Worm (Caenorhabditis elegans) whole organism, late embryonic: ENCODE data around the gene C25D7.16.

Source experiments
- C08G9.2 ChIP-seq: sonication (generic microtip); optimal IDR thresholded peaks from 2 replicates; lab custom pipeline; 2016; ENCODE audit warnings: mild to moderate bottlenecking, missing genetic modification characterization, moderate library complexity, missing compliant biosample characterization
- C38D4.7 ChIP-seq: fragments of 200-800 bp; sonication (Bioruptor generic); optimal IDR thresholded peaks from 2 replicates; lab custom pipeline; 2018; ENCODE audit warnings: mild to moderate bottlenecking, missing genetic modification characterization, moderate library complexity, missing compliant biosample characterization
- F13H6.1 ChIP-seq: sonication (generic microtip); optimal IDR thresholded peaks from 2 replicates; lab custom pipeline; 2016; ENCODE audit warnings: missing genetic modification characterization, missing compliant biosample characterization
- K02D7.2 ChIP-seq: sonication (generic microtip); optimal IDR thresholded peaks from 2 replicates; lab custom pipeline; 2017; ENCODE audit warnings: mild to moderate bottlenecking, missing genetic modification characterization, missing compliant biosample characterization
- K09A11.1 ChIP-seq: sonication (generic microtip); optimal IDR thresholded peaks from 2 replicates; lab custom pipeline; 2017; ENCODE audit warnings: antibody characterized with exemption, mild to moderate bottlenecking, missing genetic modification characterization, missing compliant biosample characterization; ENCODE audit not compliant: insufficient read depth
- T23F11.4 ChIP-seq: fragments of 200-800 bp; sonication (Bioruptor generic); optimal IDR thresholded peaks from 2 replicates; lab custom pipeline; 2018; ENCODE audit warnings: mild to moderate bottlenecking, missing genetic modification characterization, missing compliant biosample characterization
- Y22D7AL.16 ChIP-seq: sonication (generic microtip); optimal IDR thresholded peaks from 2 replicates; lab custom pipeline; 2016; ENCODE audit warnings: missing genetic modification characterization, missing compliant biosample characterization
- ahr-1 ChIP-seq: sonication (generic microtip); optimal IDR thresholded peaks from 2 replicates; lab custom pipeline; 2016; ENCODE audit warnings: missing genetic modification characterization, missing compliant biosample characterization
- ama-1 ChIP-seq: fragments of 150-350 bp; optimal IDR thresholded peaks from 2 replicates; lab custom pipeline; 2014
- ceh-14 ChIP-seq: sonication (generic microtip); optimal IDR thresholded peaks from 2 replicates; lab custom pipeline; 2016; ENCODE audit warnings: missing genotype, missing genetic modification characterization, missing compliant biosample characterization
- ceh-18 ChIP-seq: sonication (generic microtip); optimal IDR thresholded peaks from 2 replicates; lab custom pipeline; 2016; ENCODE audit warnings: missing genetic modification characterization, missing compliant biosample characterization
- ceh-31 ChIP-seq: sonication (generic microtip); optimal IDR thresholded peaks from 2 replicates; lab custom pipeline; 2016; ENCODE audit warnings: missing genetic modification characterization, missing compliant biosample characterization
- ceh-6 ChIP-seq: fragments of 200-800 bp; sonication (Bioruptor generic); optimal IDR thresholded peaks from 2 replicates; lab custom pipeline; 2018; ENCODE audit warnings: mild to moderate bottlenecking, missing genetic modification characterization, missing compliant biosample characterization
- ceh-9 ChIP-seq: sonication (generic microtip); optimal IDR thresholded peaks from 2 replicates; lab custom pipeline; 2016; ENCODE audit warnings: mild to moderate bottlenecking, missing genetic modification characterization, inconsistent platforms, missing compliant biosample characterization
- che-1 ChIP-seq: sonication (generic microtip); optimal IDR thresholded peaks from 2 replicates; lab custom pipeline; 2016; ENCODE audit warnings: mild to moderate bottlenecking, missing genetic modification characterization, missing compliant biosample characterization
- dmd-4 ChIP-seq: sonication (generic microtip); optimal IDR thresholded peaks from 2 replicates; lab custom pipeline; 2016; ENCODE audit warnings: borderline replicate concordance, missing genetic modification characterization, missing compliant biosample characterization
- dve-1 ChIP-seq: sonication (generic microtip); optimal IDR thresholded peaks from 2 replicates; lab custom pipeline; 2017; ENCODE audit warnings: antibody characterized with exemption, mild to moderate bottlenecking, missing genetic modification characterization, missing compliant biosample characterization
- elt-2 ChIP-seq: sonication (generic microtip); optimal IDR thresholded peaks from 2 replicates; lab custom pipeline; 2016; ENCODE audit warnings: missing genetic modification reagents, missing genetic modification characterization, missing compliant biosample characterization
- elt-4 ChIP-seq: sonication (generic microtip); optimal IDR thresholded peaks from 2 replicates; lab custom pipeline; 2016; ENCODE audit warnings: missing genetic modification characterization, missing compliant biosample characterization
- ets-4 ChIP-seq: sonication (generic microtip); optimal IDR thresholded peaks from 2 replicates; lab custom pipeline; 2016; ENCODE audit warnings: missing genetic modification characterization, missing compliant biosample characterization
- fkh-6 ChIP-seq: sonication (generic microtip); optimal IDR thresholded peaks from 2 replicates; lab custom pipeline; 2016; ENCODE audit warnings: missing genetic modification characterization, missing compliant biosample characterization
- hlh-13 ChIP-seq: fragments of 200-800 bp; sonication (Bioruptor generic); optimal IDR thresholded peaks from 2 replicates; lab custom pipeline; 2018; ENCODE audit warnings: mild to moderate bottlenecking, missing genetic modification characterization, missing compliant biosample characterization
- hlh-30 ChIP-seq: sonication (generic microtip); optimal IDR thresholded peaks from 2 replicates; lab custom pipeline; 2017; ENCODE audit warnings: antibody characterized with exemption, missing genetic modification characterization, missing compliant biosample characterization; ENCODE audit not compliant: insufficient read depth
- hlh-6 ChIP-seq: sonication (generic microtip); optimal IDR thresholded peaks from 2 replicates; lab custom pipeline; 2016; ENCODE audit warnings: missing genotype, missing genetic modification characterization, missing compliant biosample characterization
- lim-6 ChIP-seq: sonication (generic microtip); optimal IDR thresholded peaks from 2 replicates; lab custom pipeline; 2016; ENCODE audit warnings: missing genetic modification characterization, missing compliant biosample characterization
- lin-11 ChIP-seq: fragments of 200-800 bp; sonication (Bioruptor generic); optimal IDR thresholded peaks from 2 replicates; lab custom pipeline; 2018; ENCODE audit warnings: mild to moderate bottlenecking, missing genetic modification characterization, missing compliant biosample characterization
- madf-2 ChIP-seq: sonication (generic microtip); optimal IDR thresholded peaks from 2 replicates; lab custom pipeline; 2017; ENCODE audit warnings: missing genetic modification characterization, missing compliant biosample characterization
- mec-3 ChIP-seq: sonication (generic microtip); optimal IDR thresholded peaks from 2 replicates; lab custom pipeline; 2016; ENCODE audit warnings: borderline replicate concordance, missing genetic modification characterization, missing compliant biosample characterization
- nfya-1 ChIP-seq: sonication (generic microtip); optimal IDR thresholded peaks from 2 replicates; lab custom pipeline; 2017; ENCODE audit warnings: missing genetic modification characterization, mild to moderate bottlenecking, missing compliant biosample characterization, antibody characterized with exemption, moderate library complexity
- nhr-11 ChIP-seq: fragments of 150-350 bp; optimal IDR thresholded peaks from 2 replicates; lab custom pipeline; 2014; ENCODE audit warnings: missing biosample characterization, missing genetic modification characterization
- nhr-232 ChIP-seq: sonication (generic microtip); optimal IDR thresholded peaks from 2 replicates; lab custom pipeline; 2016; ENCODE audit warnings: missing genetic modification characterization, missing compliant biosample characterization
- pat-9 ChIP-seq: fragments of 200-800 bp; sonication (Bioruptor generic); optimal IDR thresholded peaks from 2 replicates; lab custom pipeline; 2018; ENCODE audit warnings: mild to moderate bottlenecking, missing genetic modification characterization, moderate library complexity, missing compliant biosample characterization
- pax-1 ChIP-seq: fragments of 150-350 bp; optimal IDR thresholded peaks from 2 replicates; lab custom pipeline; 2014; ENCODE audit warnings: missing biosample characterization, missing genetic modification characterization
- pha-2 ChIP-seq: sonication (generic microtip); optimal IDR thresholded peaks from 2 replicates; lab custom pipeline; 2017; ENCODE audit warnings: mild to moderate bottlenecking, missing genetic modification characterization, missing compliant biosample characterization
- pqm-1 ChIP-seq: sonication (generic microtip); optimal IDR thresholded peaks from 2 replicates; lab custom pipeline; 2016; ENCODE audit warnings: missing genetic modification characterization, missing compliant biosample characterization
- pros-1 ChIP-seq: fragments of 150-350 bp; optimal IDR thresholded peaks from 2 replicates; lab custom pipeline; 2014; ENCODE audit warnings: missing biosample characterization, missing genetic modification reagents, missing genetic modification characterization
- ref-2 ChIP-seq: sonication (generic microtip); optimal IDR thresholded peaks from 2 replicates; lab custom pipeline; 2016; ENCODE audit warnings: missing genetic modification characterization, missing compliant biosample characterization
- rnt-1 ChIP-seq: sonication (generic microtip); optimal IDR thresholded peaks from 2 replicates; lab custom pipeline; 2016; ENCODE audit warnings: missing genetic modification characterization, missing compliant biosample characterization
- sox-2 ChIP-seq: fragments of 200-800 bp; sonication (Bioruptor generic); IDR thresholded peaks from 2 replicates; pipeline ENCODE4 v1.3.6; 2022; ENCODE audit warnings: missing genetic modification reagents, missing genetic modification characterization, missing compliant biosample characterization
- sox-4 ChIP-seq: sonication (generic microtip); optimal IDR thresholded peaks from 2 replicates; lab custom pipeline; 2017; ENCODE audit warnings: mild to moderate bottlenecking, missing genetic modification characterization, inconsistent platforms, missing compliant biosample characterization
- tbx-7 ChIP-seq: sonication (generic microtip); optimal IDR thresholded peaks from 2 replicates; lab custom pipeline; 2016; ENCODE audit warnings: missing genotype, missing genetic modification characterization, missing compliant biosample characterization
- ttx-3 ChIP-seq: sonication (generic microtip); optimal IDR thresholded peaks from 2 replicates; lab custom pipeline; 2016; ENCODE audit warnings: missing genetic modification reagents, missing genetic modification characterization, missing compliant biosample characterization
- unc-3 ChIP-seq, 2 experiments: fragments of 200-800 bp in 1 of 2; sonication (Bioruptor generic) in 1 of 2; sonication (generic microtip) in 1 of 2; conservative IDR thresholded peaks in 1 of 2; optimal IDR thresholded peaks in 1 of 2; 2 replicates each; pipeline versions ENCODE4 v1.3.6 to Lab custom; 2016 to 2022; ENCODE audit warnings: missing compliant biosample characterization in 2 of 2, missing genetic modification characterization in 2 of 2, missing genetic modification reagents in 1 of 2
- unc-42 ChIP-seq: sonication (generic microtip); optimal IDR thresholded peaks from 2 replicates; lab custom pipeline; 2016; ENCODE audit warnings: missing genotype, missing genetic modification characterization, missing compliant biosample characterization
- unc-55 ChIP-seq: sonication (generic microtip); optimal IDR thresholded peaks from 2 replicates; lab custom pipeline; 2017; ENCODE audit warnings: missing biosample characterization, missing genetic modification reagents, missing genetic modification characterization
- unc-86 ChIP-seq: sonication (generic microtip); optimal IDR thresholded peaks from 2 replicates; lab custom pipeline; 2016; ENCODE audit warnings: missing genetic modification characterization, missing compliant biosample characterization
- ztf-16 ChIP-seq: sonication (generic microtip); optimal IDR thresholded peaks from 2 replicates; lab custom pipeline; 2017; ENCODE audit warnings: missing genetic modification characterization, missing compliant biosample characterization

The C25D7.16 gene

ce11 chrV:15085335-15085800, 29.4 kb downstream of the C25D7.16 start, which contains the start of the genes ahsa-1 and C01G10.7 (continued):
- TF ChIP-seq C08G9.2 (tag; lab: Kevin White, UChicago) = peak; percentile 94
- peak; percentile 85 for TF ChIP-seq mec-3 (tag; lab: Kevin White, UChicago)
- TF ChIP-seq unc-3 (GFP tag; conservative IDR thresholded peaks at IDR 0.05; lab: Robert Waterston, UW) = peak; percentile 40; the same call in 1 of the 2 replicates
- TF ChIP-seq unc-3 (tag; optimal IDR thresholded peaks at IDR 0.05; lab: Kevin White, UChicago) = peak; percentile 0
- peak; percentile 48 for TF ChIP-seq ahr-1 (tag; lab: Kevin White, UChicago)
- TF ChIP-seq ztf-16 (tag; lab: Kevin White, UChicago) = peak; percentile 70
- TF ChIP-seq dve-1 (tag; lab: Kevin White, UChicago) = peak; percentile 18
- TF ChIP-seq ceh-18 (tag; lab: Kevin White, UChicago) = peak; percentile 81
- TF ChIP-seq ama-1 = no peak
- TF ChIP-seq dmd-4 (tag; lab: Kevin White, UChicago) = no peak
- peak; percentile 77 for TF ChIP-seq F13H6.1 (tag; lab: Kevin White, UChicago)
- no peak for TF ChIP-seq T23F11.4
- peak; percentile 98 for TF ChIP-seq ceh-31 (tag; lab: Kevin White, UChicago)
- TF ChIP-seq hlh-30 (tag; lab: Kevin White, UChicago) = no peak
- peak; percentile 98 for TF ChIP-seq unc-42 (tag; lab: Kevin White, UChicago)
- peak; percentile 40 for TF ChIP-seq pax-1 (tag; lab: Kevin White, UChicago)
- TF ChIP-seq lim-6 (tag; lab: Kevin White, UChicago) = peak; percentile 89
- no peak for TF ChIP-seq sox-2
- peak; percentile 63 for TF ChIP-seq ttx-3
- TF ChIP-seq unc-86 (tag; lab: Kevin White, UChicago) = peak; percentile 72
- TF ChIP-seq nfya-1 = peak; percentile 83
- TF ChIP-seq unc-55 (GFP tag; lab: Kevin White, UChicago) = no peak
- no peak for TF ChIP-seq K02D7.2 (tag; lab: Kevin White, UChicago)
- no peak for TF ChIP-seq K09A11.1 (tag; lab: Kevin White, UChicago)
- peak; percentile 28 for TF ChIP-seq hlh-13 (GFP tag; lab: Kevin White, UChicago)
- no peak for TF ChIP-seq che-1 (tag; lab: Kevin White, UChicago)
- TF ChIP-seq Y22D7AL.16 (tag; lab: Kevin White, UChicago) = no peak
- peak; percentile 76 for TF ChIP-seq elt-2
- TF ChIP-seq pros-1 (tag; lab: Kevin White, UChicago) = no peak
- no peak for TF ChIP-seq ceh-9 (tag; lab: Kevin White, UChicago)
- TF ChIP-seq fkh-6 (tag; lab: Kevin White, UChicago) = peak; percentile 62
- TF ChIP-seq ref-2 (tag; lab: Kevin White, UChicago) = peak; percentile 84
- peak; percentile 93 for TF ChIP-seq pqm-1 (tag; lab: Kevin White, UChicago)
- TF ChIP-seq nhr-11 (tag; lab: Kevin White, UChicago) = no peak
- no peak for TF ChIP-seq sox-4
- TF ChIP-seq madf-2 (tag; lab: Kevin White, UChicago) = peak; percentile 35
- TF ChIP-seq nhr-232 = no peak
- TF ChIP-seq C38D4.7 (GFP tag; lab: Kevin White, UChicago) = no peak
- no peak for TF ChIP-seq pat-9 (tag; lab: Kevin White, UChicago)

ce11 chrV:15087207-15087706, 31.3 kb downstream of the C25D7.16 start, which contains the start of the genes C01G10.15 and C01G10.6:
TSS of gene C01G10.15 (minus strand) at chrV:15087307.
TSS of gene C01G10.6 (plus strand) at chrV:15087656.
- TF ChIP-seq ceh-6 (GFP tag; lab: Kevin White, UChicago) (no peak), pha-2 (tag; lab: Kevin White, UChicago) (no peak), fkh-6 (tag; lab: Kevin White, UChicago) (no peak), ets-4 (no peak), nhr-11 (tag; lab: Kevin White, UChicago) (no peak), K02D7.2 (tag; lab: Kevin White, UChicago) (no peak), unc-42 (tag; lab: Kevin White, UChicago) (no peak), madf-2 (tag; lab: Kevin White, UChicago) (no peak), K09A11.1 (tag; lab: Kevin White, UChicago) (no peak), hlh-13 (GFP tag; lab: Kevin White, UChicago) (no peak), hlh-6 (tag; lab: Kevin White, UChicago) (no peak), elt-4 (tag; lab: Kevin White, UChicago) (no peak), lim-6 (tag; lab: Kevin White, UChicago) (no peak), lin-11 (tag; lab: Kevin White, UChicago) (no peak), tbx-7 (no peak), Y22D7AL.16 (tag; lab: Kevin White, UChicago) (no peak), C38D4.7 (GFP tag; lab: Kevin White, UChicago) (no peak), ceh-14 (tag; lab: Kevin White, UChicago) (no peak), rnt-1 (tag; lab: Kevin White, UChicago) (no peak), F13H6.1 (tag; lab: Kevin White, UChicago) (no peak)
